Fruit fly (Drosophila melanogaster): Measurements from ENCODE around the gene Ktl.

Gene Ktl

dm6 chr3R:20914103-20914502 is 17.0 kb upstream of the Ktl start, which contains the start of gene hdly (continued):
- TF ChIP-seq Fer1 (GFP tag; optimal IDR thresholded peaks at IDR 0.05) (peak; percentile 30), CG7372 (GFP tag; IDR thresholded peaks at IDR 0.05) (no peak), CG4424 (GFP tag; optimal IDR thresholded peaks at IDR 0.05) (no peak), slbo (GFP tag; IDR thresholded peaks at IDR 0.05) (no peak), sug (tag; optimal IDR thresholded peaks at IDR 0.05) (no peak), cato (GFP tag; optimal IDR thresholded peaks at IDR 0.05; ENCODE audit: borderline replicate concordance) (no peak), kay (GFP tag; optimal IDR thresholded peaks at IDR 0.05) (no peak), Gug (GFP tag; IDR thresholded peaks at IDR 0.05) (no peak), CG8388 (GFP tag; optimal IDR thresholded peaks at IDR 0.05) (no peak), sisA (GFP tag; IDR thresholded peaks at IDR 0.05) (no peak), so (GFP tag; IDR thresholded peaks at IDR 0.05) (peak; percentile 55; the same call in 1 of the 3 replicates), NfI (GFP tag; optimal IDR thresholded peaks at IDR 0.05) (no peak), Ada2b (GFP tag; IDR thresholded peaks at IDR 0.05) (no peak), maf-S (GFP tag; optimal IDR thresholded peaks at IDR 0.05) (no peak), CG2889 (GFP tag; IDR thresholded peaks at IDR 0.05) (no peak), Lim3 (GFP tag; IDR thresholded peaks at IDR 0.05) (no peak), gfzf (GFP tag; optimal IDR thresholded peaks at IDR 0.05) (no peak), NC2β (GFP tag; optimal IDR thresholded peaks at IDR 0.05) (no peak), sima (GFP tag; optimal IDR thresholded peaks at IDR 0.05) (no peak), ATbp (GFP tag; optimal IDR thresholded peaks at IDR 0.05) (no peak), Optix (GFP tag; IDR thresholded peaks at IDR 0.05) (no peak), h (optimal IDR thresholded peaks at IDR 0.05) (no peak), row (GFP tag; IDR thresholded peaks at IDR 0.05) (no peak), Dad (GFP tag; optimal IDR thresholded peaks at IDR 0.05) (no peak), CG1024 (GFP tag; IDR thresholded peaks at IDR 0.05) (no peak), CG15011 (GFP tag; optimal IDR thresholded peaks at IDR 0.05) (no peak), Hr51 (GFP tag; optimal IDR thresholded peaks at IDR 0.05) (no peak), CG4730 (GFP tag; IDR thresholded peaks at IDR 0.05) (no peak), CG16815 (GFP tag; optimal IDR thresholded peaks at IDR 0.05) (no peak), pzg (GFP tag; optimal IDR thresholded peaks at IDR 0.05) (no peak), dysf (GFP tag; IDR thresholded peaks at IDR 0.05) (no peak), CoRest (tag; optimal IDR thresholded peaks at IDR 0.05) (no peak), CG7963 (GFP tag; IDR thresholded peaks at IDR 0.05; ENCODE audit: partially characterized antibody) (no peak), CG6654 (GFP tag; optimal IDR thresholded peaks at IDR 0.05) (no peak), CG6254 (GFP tag; optimal IDR thresholded peaks at IDR 0.05) (no peak), org-1 (GFP tag; optimal IDR thresholded peaks at IDR 0.05) (no peak), fd3F (GFP tag; optimal IDR thresholded peaks at IDR 0.05) (no peak), CG11560 (tag; IDR thresholded peaks at IDR 0.05) (no peak), gt (GFP tag; IDR thresholded peaks at IDR 0.05) (no peak), CG3726 (GFP tag; IDR thresholded peaks at IDR 0.05) (no peak), HLH54F (GFP tag; optimal IDR thresholded peaks at IDR 0.05) (no peak), CG7786 (GFP tag; optimal IDR thresholded peaks at IDR 0.05) (no peak), CG8089 (GFP tag; optimal IDR thresholded peaks at IDR 0.05) (no peak), salm (tag; optimal IDR thresholded peaks at IDR 0.05) (no peak), Eip74EF (GFP tag; optimal IDR thresholded peaks at IDR 0.05) (no peak), Ets65A (GFP tag) (no peak), Jarid2 (GFP tag; optimal IDR thresholded peaks at IDR 0.05) (peak; percentile 50), CG7928 (GFP tag; optimal IDR thresholded peaks at IDR 0.05) (no peak), CG9876 (GFP tag; optimal IDR thresholded peaks at IDR 0.05) (no peak), CG9609 (GFP tag; optimal IDR thresholded peaks at IDR 0.05) (no peak), dmrt11E (tag; optimal IDR thresholded peaks at IDR 0.05) (no peak), cwo (GFP tag; optimal IDR thresholded peaks at IDR 0.05) (no peak), Dfd (GFP tag; optimal IDR thresholded peaks at IDR 0.05) (no peak)
